Worm (Caenorhabditis elegans) whole organism, dauer: Measurements from ENCODE around the gene msp-33.

Experiments
- unc-62 ChIP-seq: sonication (generic microtip); optimal IDR thresholded peaks from 2 replicates; lab custom pipeline; 2017; ENCODE audit warnings: missing biosample characterization, missing genetic modification reagents, missing genetic modification characterization

The msp-33 gene

DNA sequence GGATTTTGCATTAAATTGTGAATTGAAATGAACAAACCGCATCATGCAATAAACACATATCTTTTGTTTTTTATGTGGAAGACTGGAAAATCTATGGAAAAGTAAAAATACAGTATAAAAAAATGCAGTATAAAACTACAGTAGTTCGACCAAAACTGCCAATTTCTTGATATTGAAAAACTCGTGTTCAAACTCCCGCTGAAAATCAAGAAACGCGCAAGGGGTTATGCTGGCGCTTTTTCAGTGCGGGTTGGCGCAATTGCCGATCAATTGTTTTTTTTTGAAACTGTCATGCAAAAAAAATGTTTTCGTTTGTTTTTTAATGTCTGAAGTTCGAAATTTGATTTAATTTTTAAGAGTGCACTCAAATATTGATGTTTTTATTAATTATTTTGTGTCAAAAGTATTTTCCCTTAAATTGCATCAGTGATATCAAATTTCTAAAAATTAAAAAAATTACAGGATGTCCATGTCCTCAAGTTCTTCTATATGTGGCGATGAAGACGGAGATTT lies 40.8 kb downstream of the msp-33 start, which contains the start of gene dnj-9:
Gene dnj-9 (plus strand): TSS at position 463 of the 513 bp plus-strand sequence.
- TF ChIP-seq unc-62 (GFP tag; lab: Kevin White, UChicago): no peak

DNA sequence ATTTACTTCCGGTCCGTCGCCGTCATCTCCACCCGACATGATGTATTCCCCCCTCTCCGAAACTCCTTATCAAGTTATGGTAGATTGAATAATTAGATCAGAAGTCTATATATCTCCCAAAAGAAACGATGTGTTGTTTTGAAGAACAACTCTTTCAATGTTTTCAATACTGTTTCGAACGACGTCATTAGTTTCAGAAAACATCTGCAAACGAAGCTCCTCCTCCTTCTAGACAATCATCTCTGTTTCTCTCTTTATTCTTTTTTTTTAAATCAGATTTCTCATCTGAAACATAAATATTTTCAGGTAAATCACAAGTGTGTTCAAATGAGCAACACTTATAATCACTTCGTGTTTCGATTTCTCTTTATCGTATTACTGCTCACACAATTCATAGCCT lies 42.6 kb downstream of the msp-33 start, which contains the start of gene T23B7.3:
Gene T23B7.3 (plus strand): TSS at position 301 of the 400 bp plus-strand sequence.
- TF ChIP-seq unc-62 (GFP tag; lab: Kevin White, UChicago): no peak
